Fruit fly (Drosophila melanogaster): ENCODE results near the gene CG6923.

Gene CG6923

DNA sequence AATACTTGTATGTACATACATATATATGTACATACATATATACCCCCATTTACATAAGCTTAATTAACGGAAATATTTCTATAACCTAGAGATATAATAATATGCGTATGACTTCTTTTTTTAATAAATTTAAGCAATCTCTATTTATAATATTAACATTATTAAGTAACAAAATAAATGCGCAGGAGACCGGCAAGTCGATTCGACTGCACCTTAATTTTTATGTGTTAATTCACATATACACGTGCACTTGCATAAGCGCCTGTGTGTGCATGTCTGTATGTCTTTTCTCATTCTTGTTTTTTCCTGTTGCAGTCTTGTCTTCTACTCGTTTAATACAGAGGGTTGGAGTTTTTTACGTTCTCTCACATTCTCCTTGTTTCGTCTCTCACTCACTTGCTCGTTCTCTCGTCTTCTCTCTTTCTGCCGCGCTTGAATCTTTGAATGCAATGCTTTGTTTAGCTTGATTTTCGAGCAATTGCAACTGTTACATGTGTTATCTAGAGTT lies 30.4 kb upstream of the CG6923 start (continued):
- peak; percentile 93 for TF ChIP-seq Eip75B (GFP tag; optimal IDR thresholded peaks at IDR 0.05)
- peak; percentile 99 for TF ChIP-seq CG32006 (GFP tag; optimal IDR thresholded peaks at IDR 0.05)
- peak; percentile 98 for TF ChIP-seq CG8632 (GFP tag; optimal IDR thresholded peaks at IDR 0.05)
- TF ChIP-seq CG6163 (GFP tag; IDR thresholded peaks at IDR 0.05), result peak; percentile 97
- peak; percentile 96 for TF ChIP-seq CG6276 (GFP tag; optimal IDR thresholded peaks at IDR 0.05)
- peak; percentile 97 for TF ChIP-seq eg (GFP tag; IDR thresholded peaks at IDR 0.05)
- TF ChIP-seq svp (GFP tag), result peak; percentile 97
- TF ChIP-seq net (GFP tag; optimal IDR thresholded peaks at IDR 0.05), result peak; percentile 97
- TF ChIP-seq CG6792 (GFP tag; optimal IDR thresholded peaks at IDR 0.05), result peak; percentile 96
- peak; percentile 87 for TF ChIP-seq Hr39 (GFP tag; optimal IDR thresholded peaks at IDR 0.05)
- TF ChIP-seq lz (GFP tag; optimal IDR thresholded peaks at IDR 0.05), result peak; percentile 94
- no peak for TF ChIP-seq fkh (GFP tag; optimal IDR thresholded peaks at IDR 0.05)
- peak; percentile 92 for TF ChIP-seq topi (GFP tag; optimal IDR thresholded peaks at IDR 0.05)
- TF ChIP-seq Sox102F (GFP tag; optimal IDR thresholded peaks at IDR 0.05), result peak; percentile 91
- TF ChIP-seq achi (GFP tag; optimal IDR thresholded peaks at IDR 0.05), result peak; percentile 97
- peak; percentile 96 to 98 for TF ChIP-seq ss (GFP tag; optimal IDR thresholded peaks at IDR 0.05)
- TF ChIP-seq Eip78C (GFP tag), result peak; percentile 99
- TF ChIP-seq Smox (GFP tag; optimal IDR thresholded peaks at IDR 0.05), result peak; percentile 92
- TF ChIP-seq dsx (GFP tag; optimal IDR thresholded peaks at IDR 0.05; ENCODE audit: poor library complexity, severe bottlenecking), result peak; percentile 95

dm6 chr3R:11779357-11780018 lies 29.7 kb upstream of the CG6923 start:
- TF ChIP-seq Lpt (GFP tag; optimal IDR thresholded peaks at IDR 0.05) (peak; percentile 63), CG15336 (GFP tag; IDR thresholded peaks at IDR 0.05) (peak; percentile 74), CG9139 (GFP tag; optimal IDR thresholded peaks at IDR 0.05) (peak; percentile 78), Sox14 (GFP tag; optimal IDR thresholded peaks at IDR 0.05) (peak; percentile 94), vri (GFP tag; optimal IDR thresholded peaks at IDR 0.05) (peak; percentile 85), CG11902 (GFP tag; optimal IDR thresholded peaks at IDR 0.05) (peak; percentile 89), net (GFP tag; optimal IDR thresholded peaks at IDR 0.05) (peak; percentile 85), eg (GFP tag; IDR thresholded peaks at IDR 0.05) (peak; percentile 73; the same call in 2 of the 3 replicates), spab (GFP tag; optimal IDR thresholded peaks at IDR 0.05) (peak; percentile 88), CG11762 (GFP tag; optimal IDR thresholded peaks at IDR 0.05; ENCODE audit: insufficient read depth) (peak; percentile 89), Smox (GFP tag; optimal IDR thresholded peaks at IDR 0.05) (peak; percentile 94), Ets21C (GFP tag; optimal IDR thresholded peaks at IDR 0.05) (peak; percentile 90), svp (GFP tag) (peak; percentile 97), Hr39 (GFP tag; optimal IDR thresholded peaks at IDR 0.05) (peak; percentile 92), CG3032 (tag; optimal IDR thresholded peaks at IDR 0.05) (peak; percentile 93), CG6163 (GFP tag; IDR thresholded peaks at IDR 0.05) (peak; percentile 84), CG6276 (GFP tag; optimal IDR thresholded peaks at IDR 0.05) (peak; percentile 76), CG6792 (GFP tag; optimal IDR thresholded peaks at IDR 0.05) (peak; percentile 87), Sox102F (GFP tag; optimal IDR thresholded peaks at IDR 0.05) (peak; percentile 93), Met (GFP tag; optimal IDR thresholded peaks at IDR 0.05) (peak; percentile 96), CG4318 (GFP tag; optimal IDR thresholded peaks at IDR 0.05) (peak; percentile 80), CG7368 (GFP tag; optimal IDR thresholded peaks at IDR 0.05) (peak; percentile 81), pdm3 (GFP tag; optimal IDR thresholded peaks at IDR 0.05) (peak; percentile 94), CG11294 (GFP tag; IDR thresholded peaks at IDR 0.05) (no peak; the same call in 1 of the 2 replicates), ss (GFP tag; optimal IDR thresholded peaks at IDR 0.05) (peak; percentile 79 to 91), Eip93F (GFP tag; optimal IDR thresholded peaks at IDR 0.05) (peak; percentile 81), dsx (GFP tag; optimal IDR thresholded peaks at IDR 0.05; ENCODE audit: poor library complexity, severe bottlenecking) (peak; percentile 92), Ets96B (tag; optimal IDR thresholded peaks at IDR 0.05) (peak; percentile 94), topi (GFP tag; optimal IDR thresholded peaks at IDR 0.05) (peak; percentile 96), CG3919 (GFP tag; optimal IDR thresholded peaks at IDR 0.05) (peak; percentile 92), CG6808 (GFP tag; optimal IDR thresholded peaks at IDR 0.05) (peak; percentile 89), Blimp-1 (GFP tag; optimal IDR thresholded peaks at IDR 0.05) (peak; percentile 93), CG31627 (GFP tag; optimal IDR thresholded peaks at IDR 0.05) (peak; percentile 91), Eip75B (GFP tag; optimal IDR thresholded peaks at IDR 0.05) (peak; percentile 91), Sox15 (GFP tag; optimal IDR thresholded peaks at IDR 0.05) (peak; percentile 88), CG8319 (GFP tag; optimal IDR thresholded peaks at IDR 0.05) (peak; percentile 83), fkh (GFP tag; optimal IDR thresholded peaks at IDR 0.05) (peak; percentile 58), Hr4 (GFP tag; optimal IDR thresholded peaks at IDR 0.05) (peak; percentile 88), Gug (GFP tag; IDR thresholded peaks at IDR 0.05) (peak; percentile 74), salr (GFP tag; optimal IDR thresholded peaks at IDR 0.05) (peak; percentile 87 to 91), CG1621 (tag; optimal IDR thresholded peaks at IDR 0.05) (peak; percentile 81)
